Worm (Caenorhabditis elegans) whole organism, late embryonic: ENCODE data around the gene nbs-1.

ENCODE experiments used
- C38D4.7 ChIP-seq: fragments of 200-800 bp; sonication (Bioruptor generic); optimal IDR thresholded peaks from 2 replicates; lab custom pipeline; 2018; ENCODE audit warnings: mild to moderate bottlenecking, missing genetic modification characterization, moderate library complexity, missing compliant biosample characterization
- F13H6.1 ChIP-seq: sonication (generic microtip); optimal IDR thresholded peaks from 2 replicates; lab custom pipeline; 2016; ENCODE audit warnings: missing genetic modification characterization, missing compliant biosample characterization
- Y22D7AL.16 ChIP-seq: sonication (generic microtip); optimal IDR thresholded peaks from 2 replicates; lab custom pipeline; 2016; ENCODE audit warnings: missing genetic modification characterization, missing compliant biosample characterization
- ahr-1 ChIP-seq: sonication (generic microtip); optimal IDR thresholded peaks from 2 replicates; lab custom pipeline; 2016; ENCODE audit warnings: missing genetic modification characterization, missing compliant biosample characterization
- ama-1 ChIP-seq: fragments of 150-350 bp; optimal IDR thresholded peaks from 2 replicates; lab custom pipeline; 2014
- ceh-48 ChIP-seq: sonication (generic microtip); optimal IDR thresholded peaks from 2 replicates; lab custom pipeline; 2016; ENCODE audit warnings: missing genetic modification characterization, inconsistent platforms, missing compliant biosample characterization
- ets-4 ChIP-seq: sonication (generic microtip); optimal IDR thresholded peaks from 2 replicates; lab custom pipeline; 2016; ENCODE audit warnings: missing genetic modification characterization, missing compliant biosample characterization
- lim-6 ChIP-seq: sonication (generic microtip); optimal IDR thresholded peaks from 2 replicates; lab custom pipeline; 2016; ENCODE audit warnings: missing genetic modification characterization, missing compliant biosample characterization
- pag-3 ChIP-seq: sonication (generic microtip); optimal IDR thresholded peaks from 2 replicates; lab custom pipeline; 2016; ENCODE audit warnings: missing compliant biosample characterization, missing genetic modification characterization, borderline replicate concordance
- sox-2 ChIP-seq: fragments of 200-800 bp; sonication (Bioruptor generic); IDR thresholded peaks from 2 replicates; pipeline ENCODE4 v1.3.6; 2022; ENCODE audit warnings: missing genetic modification reagents, missing genetic modification characterization, missing compliant biosample characterization
- ttx-3 ChIP-seq: sonication (generic microtip); optimal IDR thresholded peaks from 2 replicates; lab custom pipeline; 2016; ENCODE audit warnings: missing genetic modification reagents, missing genetic modification characterization, missing compliant biosample characterization
- unc-86 ChIP-seq: sonication (generic microtip); optimal IDR thresholded peaks from 2 replicates; lab custom pipeline; 2016; ENCODE audit warnings: missing genetic modification characterization, missing compliant biosample characterization

ce11 chrII:11134828-11135227, 38.5 kb upstream of the nbs-1 start, which contains the start of gene F40F8.5:
- TF ChIP-seq F13H6.1 (no peak), C38D4.7 (GFP tag; lab: Kevin White, UChicago) (no peak), lim-6 (tag; lab: Kevin White, UChicago) (no peak), ets-4 (tag; lab: Kevin White, UChicago) (no peak), ahr-1 (tag; lab: Kevin White, UChicago) (no peak), ttx-3 (tag; lab: Kevin White, UChicago) (no peak), Y22D7AL.16 (tag; lab: Kevin White, UChicago) (no peak), ama-1 (lab: Kevin White, UChicago) (no peak), sox-2 (no peak), ceh-48 (tag; lab: Kevin White, UChicago) (no peak), unc-86 (tag; lab: Kevin White, UChicago) (no peak), pag-3 (tag; lab: Kevin White, UChicago) (no peak)
